Worm (Caenorhabditis elegans) whole organism, young adult: ENCODE results near the gene clec-254.

Experiments used
- C06A6.2 ChIP-seq: fragments of 200-800 bp; sonication (Bioruptor generic); conservative IDR thresholded peaks from 2 replicates; pipeline ENCODE4 v1.3.6; 2022; ENCODE audit warnings: missing genetic modification characterization, missing compliant biosample characterization
- D2030.7 ChIP-seq: fragments of 200-800 bp; sonication (Bioruptor generic); IDR thresholded peaks from 2 replicates; pipeline ENCODE4 v1.3.6; 2022; ENCODE audit warnings: missing genetic modification reagents, missing genetic modification characterization, missing compliant biosample characterization
- F10E7.11 ChIP-seq: sonication (generic microtip); optimal IDR thresholded peaks from 2 replicates; lab custom pipeline; 2017; ENCODE audit warnings: mild to moderate bottlenecking, missing genetic modification characterization, moderate library complexity, missing compliant biosample characterization
- F22D6.2 ChIP-seq: sonication (generic microtip); optimal IDR thresholded peaks from 2 replicates; lab custom pipeline; 2016; ENCODE audit warnings: mild to moderate bottlenecking, missing genetic modification characterization, missing compliant biosample characterization
- F33H1.4 ChIP-seq: fragments of 200-800 bp; sonication (Bioruptor generic); IDR thresholded peaks from 2 replicates; pipeline ENCODE4 v1.3.6; 2022; ENCODE audit warnings: missing genetic modification reagents, missing genetic modification characterization, missing compliant biosample characterization
- F49E8.2 ChIP-seq: sonication (generic microtip); optimal IDR thresholded peaks from 3 replicates; lab custom pipeline; 2017; ENCODE audit warnings: missing genetic modification characterization, mild to moderate bottlenecking, missing compliant biosample characterization, antibody characterized with exemption, moderate library complexity; ENCODE audit not compliant: insufficient read depth
- Y56A3A.18 ChIP-seq: fragments of 200-800 bp; sonication (Bioruptor generic); IDR thresholded peaks from 2 replicates; pipeline ENCODE4 v1.3.6; 2022; ENCODE audit warnings: missing genetic modification reagents, missing genetic modification characterization, missing compliant biosample characterization
- ama-1 ChIP-seq, 3 experiments: fragments of 150-350 bp in 1 of 3; sonication (generic microtip) in 2 of 3; optimal IDR thresholded peaks; 2 replicates each; lab custom pipeline; 2014 to 2018; ENCODE audit warnings: missing biosample characterization in 2 of 3, missing genetic modification characterization in 2 of 3, missing genetic modification reagents in 2 of 3
- attf-6 ChIP-seq: fragments of 200-800 bp; sonication (Bioruptor generic); IDR thresholded peaks from 2 replicates; pipeline ENCODE4 v1.3.6; 2022; ENCODE audit warnings: missing genetic modification reagents, missing genetic modification characterization, missing compliant biosample characterization
- bed-2 ChIP-seq: fragments of 200-800 bp; sonication (Bioruptor generic); IDR thresholded peaks from 2 replicates; pipeline ENCODE4 v1.3.6; 2022; ENCODE audit warnings: missing genetic modification reagents, missing genetic modification characterization, missing compliant biosample characterization
- ceh-79 ChIP-seq: sonication (generic microtip); optimal IDR thresholded peaks from 2 replicates; lab custom pipeline; 2017; ENCODE audit warnings: mild to moderate bottlenecking, missing genetic modification characterization, missing compliant biosample characterization
- egl-18 ChIP-seq: fragments of 200-800 bp; sonication (Bioruptor generic); IDR thresholded peaks from 2 replicates; pipeline ENCODE4 v1.3.6; 2022; ENCODE audit warnings: missing genetic modification reagents, missing genetic modification characterization, missing compliant biosample characterization
- egrh-3 ChIP-seq: fragments of 200-800 bp; sonication (Bioruptor generic); IDR thresholded peaks from 2 replicates; pipeline ENCODE4 v1.3.6; 2022; ENCODE audit warnings: missing genetic modification reagents, missing genetic modification characterization, missing compliant biosample characterization
- ekl-4 ChIP-seq: fragments of 200-800 bp; sonication (Bioruptor generic); IDR thresholded peaks from 2 replicates; pipeline ENCODE4 v1.3.6; 2022; ENCODE audit warnings: missing genetic modification reagents, missing genetic modification characterization, missing compliant biosample characterization
- hlh-12 ChIP-seq: sonication (generic microtip); optimal IDR thresholded peaks from 2 replicates; lab custom pipeline; 2016; ENCODE audit warnings: missing genetic modification characterization, missing compliant biosample characterization
- hmg-1.2 ChIP-seq: fragments of 200-800 bp; sonication (Bioruptor generic); IDR thresholded peaks from 2 replicates; pipeline ENCODE4 v1.3.6; 2022; ENCODE audit warnings: missing genetic modification reagents, missing genetic modification characterization, missing compliant biosample characterization
- hsf-1 ChIP-seq: fragments of 200-800 bp; sonication (Bioruptor generic); IDR thresholded peaks from 2 replicates; pipeline ENCODE4 v1.3.6; 2022; ENCODE audit warnings: missing genetic modification reagents, missing genetic modification characterization, missing compliant biosample characterization
- lin-54 ChIP-seq: fragments of 200-800 bp; sonication (Bioruptor generic); optimal IDR thresholded peaks from 2 replicates; lab custom pipeline; 2018; ENCODE audit warnings: mild to moderate bottlenecking, missing genetic modification characterization, missing compliant biosample characterization
- lsl-1 ChIP-seq: fragments of 200-800 bp; sonication (Bioruptor generic); optimal IDR thresholded peaks from 2 replicates; lab custom pipeline; 2018; ENCODE audit warnings: mild to moderate bottlenecking, missing genetic modification characterization, moderate library complexity, missing compliant biosample characterization
- madf-8 ChIP-seq: fragments of 200-800 bp; sonication (Bioruptor generic); conservative IDR thresholded peaks from 2 replicates; pipeline ENCODE4 v1.3.6; 2022; ENCODE audit warnings: missing genetic modification reagents, missing genetic modification characterization, missing compliant biosample characterization
- mcd-1 ChIP-seq: fragments of 200-800 bp; sonication (Bioruptor generic); IDR thresholded peaks from 2 replicates; pipeline ENCODE4 v1.3.6; 2022; ENCODE audit warnings: missing genetic modification reagents, missing genetic modification characterization, missing compliant biosample characterization
- mxl-1 ChIP-seq: sonication (generic microtip); optimal IDR thresholded peaks from 2 replicates; lab custom pipeline; 2016; ENCODE audit warnings: missing genetic modification characterization, missing compliant biosample characterization
- nfya-2 ChIP-seq: fragments of 200-800 bp; sonication (Bioruptor generic); IDR thresholded peaks from 2 replicates; pipeline ENCODE4 v1.3.6; 2022; ENCODE audit warnings: missing genetic modification reagents, missing genetic modification characterization, missing compliant biosample characterization
- nfyb-1 ChIP-seq: fragments of 200-800 bp; sonication (Bioruptor generic); IDR thresholded peaks from 2 replicates; pipeline ENCODE4 v1.3.6; 2022; ENCODE audit warnings: missing genetic modification reagents, missing genetic modification characterization, missing compliant biosample characterization
- nhr-120 ChIP-seq: fragments of 200-800 bp; sonication (Bioruptor generic); IDR thresholded peaks from 2 replicates; pipeline ENCODE4 v1.3.6; 2022; ENCODE audit warnings: missing genetic modification characterization, missing compliant biosample characterization
- snpc-1.1 ChIP-seq: sonication (generic microtip); optimal IDR thresholded peaks from 2 replicates; lab custom pipeline; 2017; ENCODE audit warnings: missing genetic modification characterization, mild to moderate bottlenecking, missing compliant biosample characterization, antibody characterized with exemption, moderate library complexity, missing genotype, missing genetic modification reagents; ENCODE audit not compliant: insufficient read depth
- snpc-3.4 ChIP-seq: sonication (generic microtip); optimal IDR thresholded peaks from 2 replicates; lab custom pipeline; 2017; ENCODE audit warnings: missing genetic modification characterization, mild to moderate bottlenecking, missing compliant biosample characterization, antibody characterized with exemption, moderate library complexity, missing genotype, missing genetic modification reagents
- snpc-4 ChIP-seq, 5 experiments: fragments of 150-350 bp in 1 of 5; sonication (generic microtip) in 4 of 5; optimal IDR thresholded peaks; 2 replicates each; lab custom pipeline; 2014 to 2018; ENCODE audit warnings: missing genetic modification characterization in 5 of 5, missing biosample characterization in 3 of 5, antibody characterized with exemption in 2 of 5, mild to moderate bottlenecking in 2 of 5, missing compliant biosample characterization in 2 of 5, missing genotype in 2 of 5, moderate library complexity in 2 of 5, missing genetic modification reagents in 1 of 5
- zfh-2 ChIP-seq: fragments of 200-800 bp; sonication (Bioruptor generic); conservative IDR thresholded peaks from 2 replicates; pipeline ENCODE4 v1.3.6; 2022; ENCODE audit warnings: missing genetic modification reagents, missing genetic modification characterization, missing compliant biosample characterization

clec-254 gene

ce11 chrV:18731579-18732041 lies 22.6 kb downstream of the clec-254 start, which contains the start of the genes asp-18 and scl-19:
Gene asp-18 (minus strand): TSS chrV:18731679.
Gene scl-19 (plus strand): TSS chrV:18731991.
- TF ChIP-seq nfya-2 (GFP tag; lab: Robert Waterston, UW): 0 out of 2 replicates have a peak, but pooled peaks have one; percentile 24
- TF ChIP-seq mxl-1 (tag; lab: Kevin White, UChicago): no peak

ce11 chrV:18729324-18729924 lies 24.8 kb downstream of the clec-254 start, which contains the start of gene asp-19:
Gene asp-19 (minus strand): TSS chrV:18729374.
- TF ChIP-seq snpc-4 (GFP tag; optimal IDR thresholded peaks at IDR 0.05; lab: Kevin White, UChicago) (no peak), snpc-4 (tag; optimal IDR thresholded peaks at IDR 0.05; lab: Kevin White, UChicago) (peak in 1 of 4 experiments; percentile 51), zfh-2 (GFP tag; lab: Robert Waterston, UW) (peak; percentile 65), snpc-3.4 (tag; lab: Kevin White, UChicago) (no peak)

- peak; percentile 93 for TF ChIP-seq egrh-3 (GFP tag; lab: Robert Waterston, UW)
Measured at ce11 chrV:18728287-18728686, 25.9 kb downstream of the clec-254 start.

ce11 chrV:18725858-18726257 lies 28.4 kb downstream of the clec-254 start:
- TF ChIP-seq ekl-4 (GFP tag; lab: Robert Waterston, UW): no peak
- TF ChIP-seq madf-8: no peak
- no peak for TF ChIP-seq attf-6 (GFP tag; lab: Robert Waterston, UW)
- TF ChIP-seq zfh-2 (GFP tag; lab: Robert Waterston, UW): 0 out of 2 replicates have a peak, but pooled peaks have one; percentile 23

DNA sequence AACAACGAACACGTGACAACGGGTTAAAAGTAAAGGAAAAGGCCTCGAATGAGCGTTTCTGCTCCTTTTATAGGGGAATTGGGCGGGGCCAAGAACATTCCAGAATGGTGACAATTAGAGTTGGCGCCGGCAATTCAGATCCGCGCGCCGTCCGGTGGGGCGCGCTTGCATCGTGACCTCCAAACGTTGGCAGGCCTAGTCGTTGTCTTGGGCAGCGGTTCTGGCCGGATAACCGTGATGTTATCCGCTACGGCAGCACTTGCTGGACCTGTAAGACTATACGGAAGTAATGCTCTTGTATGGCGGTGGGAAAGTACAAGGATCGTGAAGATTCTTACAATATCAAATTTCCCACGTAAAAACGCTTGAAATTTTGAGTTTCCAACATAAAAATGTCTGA lies 29.4 kb downstream of the clec-254 start:
- TF ChIP-seq hsf-1 (0 out of 2 replicates have a peak, but pooled peaks have one; percentile 32), hmg-1.2 (GFP tag; lab: Robert Waterston, UW) (0 out of 2 replicates have a peak, but pooled peaks have one; percentile 22), nhr-120 (GFP tag; lab: Robert Waterston, UW) (0 out of 2 replicates have a peak, but pooled peaks have one; percentile 48), mcd-1 (GFP tag; lab: Robert Waterston, UW) (peak; percentile 57; the same call in 1 of the 2 replicates), zfh-2 (GFP tag; lab: Robert Waterston, UW) (peak; percentile 29; the same call in 1 of the 2 replicates)
- TF ChIP-seq, all 124 proteins: peak for 5; not testable (repeated sequence) for 119

ce11 chrV:18724076-18724475 lies 30.2 kb downstream of the clec-254 start:
- TF ChIP-seq F10E7.11 (tag; lab: Kevin White, UChicago) (no peak), nfyb-1 (GFP tag; lab: Robert Waterston, UW) (no peak), bed-2 (GFP tag; lab: Robert Waterston, UW) (no peak), F22D6.2 (tag; lab: Kevin White, UChicago) (no peak), D2030.7 (GFP tag; lab: Robert Waterston, UW) (no peak), F49E8.2 (no peak), hlh-12 (tag; lab: Kevin White, UChicago) (no peak), ceh-79 (no peak), egl-18 (GFP tag; lab: Robert Waterston, UW) (no peak), Y56A3A.18 (GFP tag; lab: Robert Waterston, UW) (no peak), F33H1.4 (GFP tag; lab: Robert Waterston, UW) (no peak), lin-54 (GFP tag; lab: Kevin White, UChicago) (no peak), ama-1 (optimal IDR thresholded peaks at IDR 0.05; lab: Kevin White, UChicago) (no peak), ama-1 (GFP tag; optimal IDR thresholded peaks at IDR 0.05; lab: Kevin White, UChicago) (no peak), snpc-1.1 (tag; lab: Kevin White, UChicago) (no peak), C06A6.2 (no peak), hsf-1 (no peak), lsl-1 (GFP tag; lab: Kevin White, UChicago) (no peak)
